Worm (Caenorhabditis elegans): Measurements from ENCODE around the gene pas-1.

ce11 chrV:14423268-14423667 lies 850 bp upstream of the pas-1 start, which contains the start of gene rpoa-12:
- TF ChIP-seq ztf-11 (tag; optimal IDR thresholded peaks at IDR 0.05) (no peak), nhr-23 (tag; optimal IDR thresholded peaks at IDR 0.05) (peak; percentile 51), fkh-10 (GFP tag; optimal IDR thresholded peaks at IDR 0.05) (no peak)

Measured in whole organism, L3 larva.